Worm (Caenorhabditis elegans): ENCODE results near the gene F48F7.6.

F48F7.6 gene

DNA sequence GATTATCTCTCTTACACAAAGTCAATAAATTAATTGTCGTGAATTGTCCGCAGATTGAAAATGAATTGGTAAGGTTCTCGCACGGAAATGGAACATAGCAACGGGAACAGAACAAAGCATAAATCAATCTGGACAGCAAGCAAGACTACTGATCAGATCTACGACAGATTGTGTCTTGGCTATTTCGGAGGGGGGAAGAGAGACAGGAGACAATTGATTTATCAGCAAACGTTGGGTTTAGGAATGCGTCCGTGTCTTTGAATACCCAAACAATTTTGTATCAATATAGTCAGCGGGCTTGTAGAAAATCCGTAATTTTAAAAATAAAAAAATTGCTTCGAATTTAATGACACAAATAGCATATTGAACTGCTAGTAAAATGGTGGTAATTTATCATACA, 36.3 kb upstream of the F48F7.6 start (continued):
- no peak for TF ChIP-seq mml-1 (tag; optimal IDR thresholded peaks at IDR 0.05)
- TF ChIP-seq fkh-10 (GFP tag; optimal IDR thresholded peaks at IDR 0.05): no peak
- no peak for TF ChIP-seq skn-1 (tag; optimal IDR thresholded peaks at IDR 0.05)
- peak; percentile 67 for TF ChIP-seq nhr-43 (tag; optimal IDR thresholded peaks at IDR 0.05; ENCODE audit: poor library complexity, severe bottlenecking)
- no peak for TF ChIP-seq mdl-1 (tag; optimal IDR thresholded peaks at IDR 0.05)
- TF ChIP-seq nhr-67 (tag; optimal IDR thresholded peaks at IDR 0.05): no peak
- no peak for TF ChIP-seq sea-2 (GFP tag; optimal IDR thresholded peaks at IDR 0.05)
- no peak for TF ChIP-seq elt-2 (tag; optimal IDR thresholded peaks at IDR 0.05)
- no peak for TF ChIP-seq pqm-1 (tag; optimal IDR thresholded peaks at IDR 0.05)
- TF ChIP-seq unc-62 (GFP tag; optimal IDR thresholded peaks at IDR 0.05): peak; percentile 28
- TF ChIP-seq tbx-2 (tag; optimal IDR thresholded peaks at IDR 0.05): no peak
- TF ChIP-seq nhr-237 (tag; optimal IDR thresholded peaks at IDR 0.05): no peak
- no peak for TF ChIP-seq snpc-4 (tag; optimal IDR thresholded peaks at IDR 0.05)
- TF ChIP-seq egl-5 (tag; optimal IDR thresholded peaks at IDR 0.05): no peak

DNA sequence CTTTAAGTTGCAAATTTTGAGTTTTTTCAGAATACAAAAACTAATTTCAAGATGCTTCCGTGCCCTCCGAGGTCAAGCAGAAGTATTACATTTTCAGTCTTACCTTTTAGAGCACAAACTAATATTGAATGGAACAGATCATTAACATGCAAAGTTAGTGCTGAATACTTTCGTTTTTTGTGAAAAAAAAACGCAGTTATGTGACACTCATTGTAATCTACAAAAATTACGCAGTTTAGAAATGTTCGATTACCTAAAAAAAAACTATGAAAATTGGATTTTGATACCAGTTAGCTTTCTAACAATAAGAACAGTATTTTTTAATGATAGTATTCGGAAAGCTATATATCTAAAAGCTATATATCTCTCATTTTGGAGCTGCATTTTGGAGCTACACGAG, 35.8 kb upstream of the F48F7.6 start:
- no peak for TF ChIP-seq elt-1 (tag; optimal IDR thresholded peaks at IDR 0.05)

DNA sequence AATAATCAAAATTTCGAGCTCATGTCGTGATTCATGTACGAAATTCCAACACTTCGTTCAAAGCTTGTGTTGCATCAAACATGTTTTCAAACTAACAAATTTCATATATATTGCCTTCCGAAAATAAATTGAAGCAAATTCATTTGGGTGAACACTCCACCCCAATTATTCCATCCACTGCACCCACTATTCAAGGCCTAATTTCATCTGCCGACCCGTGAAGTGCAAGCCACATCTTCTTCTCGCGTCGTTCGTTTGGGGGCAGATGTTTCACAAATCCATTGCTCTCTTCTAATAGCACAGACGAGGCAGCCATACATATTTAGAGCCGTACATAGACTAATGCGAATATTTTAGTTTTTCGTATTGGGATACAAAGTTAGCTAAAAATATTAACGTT, 33.4 kb upstream of the F48F7.6 start:
- no peak for TF ChIP-seq pqm-1 (tag; optimal IDR thresholded peaks at IDR 0.05)
- TF ChIP-seq elt-3 (tag; optimal IDR thresholded peaks at IDR 0.05): no peak
- TF ChIP-seq nhr-237 (tag; optimal IDR thresholded peaks at IDR 0.05): no peak
- no peak for TF ChIP-seq unc-39 (tag; optimal IDR thresholded peaks at IDR 0.05)
- TF ChIP-seq fos-1 (tag; optimal IDR thresholded peaks at IDR 0.05): no peak
- TF ChIP-seq ama-1 (optimal IDR thresholded peaks at IDR 0.05): no peak
- no peak for TF ChIP-seq ceh-28 (tag; optimal IDR thresholded peaks at IDR 0.05)
- TF ChIP-seq ceh-9 (tag; optimal IDR thresholded peaks at IDR 0.05): no peak
- no peak for TF ChIP-seq nhr-25 (tag; optimal IDR thresholded peaks at IDR 0.05)
- no peak for TF ChIP-seq snpc-4 (tag; optimal IDR thresholded peaks at IDR 0.05)
- TF ChIP-seq lin-39 (tag; optimal IDR thresholded peaks at IDR 0.05): no peak
- no peak for TF ChIP-seq nhr-67 (tag; optimal IDR thresholded peaks at IDR 0.05)
- no peak for TF ChIP-seq skn-1 (tag; optimal IDR thresholded peaks at IDR 0.05)
- no peak for TF ChIP-seq nhr-76 (tag; optimal IDR thresholded peaks at IDR 0.05)

DNA sequence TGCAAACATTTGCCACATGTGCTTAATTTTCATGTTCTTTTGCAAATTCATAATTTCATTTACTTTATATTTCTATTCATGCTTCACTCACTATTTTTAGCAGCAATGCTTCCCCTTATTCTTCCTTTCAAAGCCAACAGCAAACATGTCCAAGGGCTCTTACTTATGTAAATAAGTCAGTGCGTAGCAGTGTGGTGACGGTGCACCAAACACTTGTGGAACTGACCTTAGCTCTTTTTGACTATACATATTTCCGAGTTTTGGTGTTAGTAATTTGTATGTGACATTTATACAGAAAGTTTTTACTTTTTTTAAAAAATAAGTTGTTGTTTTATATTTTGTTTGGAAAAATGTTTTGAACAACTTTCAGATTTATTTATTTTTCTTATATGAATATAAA, 32.5 kb upstream of the F48F7.6 start:
- no peak for TF ChIP-seq egl-27 (tag; optimal IDR thresholded peaks at IDR 0.05)
- TF ChIP-seq ztf-11 (tag; optimal IDR thresholded peaks at IDR 0.05): no peak
- no peak for TF ChIP-seq lin-15B (tag; optimal IDR thresholded peaks at IDR 0.05)
- TF ChIP-seq nhr-12 (tag; optimal IDR thresholded peaks at IDR 0.05): no peak
- no peak for TF ChIP-seq fkh-2 (tag; optimal IDR thresholded peaks at IDR 0.05)

DNA sequence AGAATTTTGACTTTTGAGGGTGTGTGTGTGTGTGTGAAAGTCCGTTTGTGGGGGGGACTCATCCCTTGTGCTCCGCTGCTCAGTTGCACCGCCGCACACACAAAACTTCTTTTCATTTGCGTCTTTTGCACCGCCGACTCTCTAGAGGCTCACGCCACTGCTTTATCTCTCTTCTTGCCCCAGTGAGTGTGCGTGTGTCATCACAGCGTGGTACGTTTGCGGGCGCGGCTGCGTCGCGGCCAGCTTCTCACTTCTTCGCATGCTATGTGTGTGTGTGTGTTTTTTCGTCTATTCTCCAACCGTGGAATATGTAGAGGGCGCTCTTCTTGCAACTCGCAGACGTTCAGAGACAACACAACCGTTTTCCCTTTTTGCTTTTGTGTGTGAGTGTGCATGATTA, 32.1 kb upstream of the F48F7.6 start:
- TF ChIP-seq lin-39 (tag; optimal IDR thresholded peaks at IDR 0.05) (peak; percentile 94), egl-27 (tag; optimal IDR thresholded peaks at IDR 0.05) (no peak), R02D3.7 (tag; optimal IDR thresholded peaks at IDR 0.05) (peak; percentile 21), fkh-10 (GFP tag; optimal IDR thresholded peaks at IDR 0.05) (peak; percentile 58), elt-3 (tag; optimal IDR thresholded peaks at IDR 0.05) (no peak), skn-1 (tag; optimal IDR thresholded peaks at IDR 0.05) (no peak), lin-15B (tag; optimal IDR thresholded peaks at IDR 0.05) (peak; percentile 65), ceh-16 (tag; optimal IDR thresholded peaks at IDR 0.05) (no peak), jun-1 (tag; optimal IDR thresholded peaks at IDR 0.05) (no peak), nfya-1 (tag; optimal IDR thresholded peaks at IDR 0.05; ENCODE audit: insufficient read depth) (peak; percentile 83), tbx-2 (tag; optimal IDR thresholded peaks at IDR 0.05) (peak; percentile 50), unc-62 (GFP tag; optimal IDR thresholded peaks at IDR 0.05) (peak; percentile 31), mdl-1 (tag; optimal IDR thresholded peaks at IDR 0.05) (peak; percentile 36), elt-2 (tag; optimal IDR thresholded peaks at IDR 0.05) (peak; percentile 23), pha-4 (tag; optimal IDR thresholded peaks at IDR 0.05) (peak; percentile 32), hmg-11 (tag; optimal IDR thresholded peaks at IDR 0.05) (peak; percentile 92), fos-1 (tag; optimal IDR thresholded peaks at IDR 0.05) (no peak), snpc-4 (tag; optimal IDR thresholded peaks at IDR 0.05) (peak; percentile 84)

Data from whole organism, L3 larva.